Fruit fly (Drosophila melanogaster) whole organism, embryonic: Measurements from ENCODE around the gene Twdlalpha.

Experiments used
- Abd-B ChIP-seq: fragments of 200-800 bp; sonication (Bioruptor generic); optimal IDR thresholded peaks from 2 replicates; lab custom pipeline; 2018; ENCODE audit warnings: missing biosample characterization, mild to moderate bottlenecking, missing genetic modification characterization, moderate library complexity
- CG11504 ChIP-seq: fragments of 200-800 bp; sonication (Bioruptor generic); optimal IDR thresholded peaks from 3 replicates; lab custom pipeline; 2019; ENCODE audit warnings: missing biosample characterization, mild to moderate bottlenecking, missing genetic modification characterization, moderate library complexity
- CG14014 ChIP-seq: fragments of 200-800 bp; sonication (Bioruptor generic); IDR thresholded peaks from 2 replicates; pipeline ENCODE4 v1.3.6; 2022; ENCODE audit warnings: missing biosample characterization, missing genetic modification characterization
- CG14441 ChIP-seq: fragments of 200-800 bp; sonication (Bioruptor generic); IDR thresholded peaks from 2 replicates; pipeline ENCODE4 v1.3.6; 2022; ENCODE audit warnings: missing biosample characterization, missing genetic modification characterization
- CG15011 ChIP-seq: fragments of 200-800 bp; sonication (Bioruptor generic); optimal IDR thresholded peaks from 3 replicates; lab custom pipeline; 2018; ENCODE audit warnings: missing biosample characterization, mild to moderate bottlenecking, missing genetic modification characterization
- CG15601 ChIP-seq: fragments of 200-800 bp; sonication (Bioruptor generic); optimal IDR thresholded peaks from 3 replicates; lab custom pipeline; 2019; ENCODE audit warnings: missing biosample characterization, mild to moderate bottlenecking, missing genetic modification characterization, moderate library complexity
- CG1602 ChIP-seq: fragments of 200-800 bp; sonication (Bioruptor generic); optimal IDR thresholded peaks from 3 replicates; lab custom pipeline; 2016; ENCODE audit warnings: missing biosample characterization, missing genetic modification characterization
- CG17361 ChIP-seq: fragments of 200-800 bp; sonication (Bioruptor generic); IDR thresholded peaks from 3 replicates; pipeline ENCODE4 v1.3.6; 2022; ENCODE audit warnings: missing biosample characterization, missing genetic modification characterization
- CG2875 ChIP-seq: fragments of 200-800 bp; sonication (Bioruptor generic); optimal IDR thresholded peaks from 2 replicates; lab custom pipeline; 2017; ENCODE audit warnings: missing biosample characterization, mild to moderate bottlenecking, missing genetic modification characterization, missing genetic modification reagents
- CG3163 ChIP-seq: fragments of 200-800 bp; sonication (Bioruptor generic); optimal IDR thresholded peaks from 3 replicates; lab custom pipeline; 2016; ENCODE audit warnings: missing biosample characterization, missing genetic modification characterization
- CG32532 ChIP-seq: fragments of 200-800 bp; sonication (Bioruptor generic); IDR thresholded peaks from 2 replicates; pipeline ENCODE4 v1.3.6; 2022; ENCODE audit warnings: missing biosample characterization, missing genetic modification characterization
- CG33213 ChIP-seq: fragments of 200-800 bp; sonication (Bioruptor generic); optimal IDR thresholded peaks from 3 replicates; lab custom pipeline; 2016; ENCODE audit warnings: missing biosample characterization, missing genetic modification characterization
- CG34224 ChIP-seq: fragments of 200-800 bp; sonication (Bioruptor generic); IDR thresholded peaks from 3 replicates; pipeline ENCODE4 v1.3.6; 2022; ENCODE audit warnings: missing biosample characterization, missing genetic modification characterization; ENCODE audit not compliant: partially characterized antibody
- CG6689 ChIP-seq: fragments of 200-800 bp; sonication (Bioruptor generic); IDR thresholded peaks from 2 replicates; pipeline ENCODE4 v1.3.6; 2022; ENCODE audit warnings: missing biosample characterization, missing genetic modification characterization
- CG6813 ChIP-seq: fragments of 200-800 bp; sonication (Bioruptor generic); optimal IDR thresholded peaks from 2 replicates; lab custom pipeline; 2017; ENCODE audit warnings: missing biosample characterization, missing genetic modification characterization, mild to moderate bottlenecking, moderate library complexity, missing genetic modification reagents
- Dad ChIP-seq: fragments of 200-800 bp; sonication (Bioruptor generic); optimal IDR thresholded peaks from 3 replicates; lab custom pipeline; 2016; ENCODE audit warnings: missing biosample characterization, missing genetic modification characterization
- Deaf1 ChIP-seq: fragments of 200-800 bp; optimal IDR thresholded peaks from 3 replicates; lab custom pipeline; 2019; ENCODE audit warnings: missing biosample characterization, mild to moderate bottlenecking, missing genetic modification characterization, moderate library complexity
- Drgx ChIP-seq: fragments of 200-800 bp; sonication (Bioruptor generic); IDR thresholded peaks from 2 replicates; pipeline ENCODE4 v1.3.6; 2022; ENCODE audit warnings: missing biosample characterization, missing genetic modification characterization
- Eip74EF ChIP-seq, 2 experiments: fragments of 200-800 bp in 1 of 2; fragments of >200 bp in 1 of 2; sonication (Bioruptor generic) in 1 of 2; optimal IDR thresholded peaks; 2 replicates each; lab custom pipeline; 2017 to 2019; ENCODE audit warnings: missing biosample characterization in 2 of 2, missing genetic modification characterization in 2 of 2, mild to moderate bottlenecking in 1 of 2, moderate library complexity in 1 of 2
- Hr51 ChIP-seq, 2 experiments: fragments of 200-800 bp; sonication (Bioruptor generic); optimal IDR thresholded peaks; 2 replicates in 1 of 2; 3 replicates in 1 of 2; lab custom pipeline; 2016 to 2018; ENCODE audit warnings: missing biosample characterization in 2 of 2, missing genetic modification characterization in 2 of 2, mild to moderate bottlenecking in 1 of 2, moderate library complexity in 1 of 2
- MESR4 ChIP-seq: fragments of 200-800 bp; sonication (Bioruptor generic); optimal IDR thresholded peaks from 2 replicates; lab custom pipeline; 2018; ENCODE audit warnings: missing biosample characterization, mild to moderate bottlenecking, missing genetic modification characterization, moderate library complexity
- Max ChIP-seq: fragments of 200-800 bp; sonication (Bioruptor generic); optimal IDR thresholded peaks from 2 replicates; lab custom pipeline; 2016; ENCODE audit warnings: missing biosample characterization, mild to moderate bottlenecking, missing genetic modification characterization
- NfI ChIP-seq: fragments of 200-800 bp; sonication (Bioruptor generic); optimal IDR thresholded peaks from 3 replicates; lab custom pipeline; 2018; ENCODE audit warnings: missing biosample characterization, mild to moderate bottlenecking, missing genetic modification characterization, moderate library complexity
- Rfx ChIP-seq: fragments of 200-800 bp; sonication (Bioruptor generic); IDR thresholded peaks from 2 replicates; pipeline ENCODE4 v1.3.6; 2022; ENCODE audit warnings: missing biosample characterization, missing genetic modification characterization
- Sox102F ChIP-seq: fragments of 200-800 bp; sonication (Bioruptor generic); optimal IDR thresholded peaks from 2 replicates; lab custom pipeline; 2018; ENCODE audit warnings: missing biosample characterization, mild to moderate bottlenecking, missing genetic modification characterization, moderate library complexity
- Sry-β ChIP-seq: fragments of 200-800 bp; sonication (Bioruptor generic); optimal IDR thresholded peaks from 2 replicates; lab custom pipeline; 2018; ENCODE audit warnings: missing biosample characterization, mild to moderate bottlenecking, missing genetic modification characterization, moderate library complexity
- Ssrp ChIP-seq: fragments of 200-800 bp; sonication (Bioruptor generic); optimal IDR thresholded peaks from 2 replicates; lab custom pipeline; 2018; ENCODE audit warnings: missing biosample characterization, mild to moderate bottlenecking, missing genetic modification characterization, moderate library complexity
- al ChIP-seq: fragments of 200-800 bp; sonication (Bioruptor generic); IDR thresholded peaks from 2 replicates; pipeline ENCODE4 v1.3.6; 2022; ENCODE audit warnings: missing biosample characterization, missing genetic modification characterization
- ara ChIP-seq: fragments of 200-800 bp; sonication (Bioruptor generic); IDR thresholded peaks from 2 replicates; pipeline ENCODE4 v1.3.6; 2022; ENCODE audit warnings: missing biosample characterization, missing genetic modification characterization
- br ChIP-seq: fragments of >200 bp; optimal IDR thresholded peaks from 2 replicates; lab custom pipeline; 2017
- btn ChIP-seq: fragments of 200-800 bp; sonication (Bioruptor generic); optimal IDR thresholded peaks from 2 replicates; lab custom pipeline; 2016; ENCODE audit warnings: missing biosample characterization, missing genetic modification characterization
- da ChIP-seq: fragments of 200-800 bp; sonication (Bioruptor generic); optimal IDR thresholded peaks from 2 replicates; lab custom pipeline; 2016; ENCODE audit warnings: missing biosample characterization, missing genetic modification characterization
- fru ChIP-seq: fragments of >200 bp; optimal IDR thresholded peaks from 2 replicates; lab custom pipeline; 2017
- gcm2 ChIP-seq: fragments of 200-800 bp; sonication (Bioruptor generic); optimal IDR thresholded peaks from 2 replicates; lab custom pipeline; 2016; ENCODE audit warnings: missing biosample characterization, missing genetic modification characterization
- gt ChIP-seq: fragments of 200-800 bp; sonication (Bioruptor generic); IDR thresholded peaks from 2 replicates; pipeline ENCODE4 v1.3.6; 2022; ENCODE audit warnings: missing biosample characterization, missing genetic modification characterization
- ind ChIP-seq: fragments of 200-800 bp; sonication (Bioruptor generic); optimal IDR thresholded peaks from 3 replicates; lab custom pipeline; 2016; ENCODE audit warnings: missing biosample characterization, missing genetic modification characterization
- insv ChIP-seq, 2 experiments: fragments of 200-800 bp; sonication (Bioruptor generic); optimal IDR thresholded peaks; 3 replicates each; lab custom pipeline; 2016 to 2018; ENCODE audit warnings: missing biosample characterization in 2 of 2, missing genetic modification characterization in 2 of 2
- klu ChIP-seq: fragments of 200-800 bp; sonication (Bioruptor generic); IDR thresholded peaks from 2 replicates; pipeline ENCODE4 v1.3.6; 2022; ENCODE audit warnings: missing biosample characterization, missing genetic modification characterization
- lilli ChIP-seq: fragments of 200-800 bp; sonication (Bioruptor generic); optimal IDR thresholded peaks from 3 replicates; lab custom pipeline; 2016; ENCODE audit warnings: missing biosample characterization, missing genetic modification characterization
- mld ChIP-seq: fragments of 200-800 bp; sonication (Bioruptor generic); IDR thresholded peaks from 3 replicates; pipeline ENCODE4 v1.3.6; 2022; ENCODE audit warnings: missing biosample characterization, missing genetic modification characterization; ENCODE audit not compliant: partially characterized antibody
- nau ChIP-seq: fragments of 200-800 bp; sonication (Bioruptor generic); optimal IDR thresholded peaks from 3 replicates; lab custom pipeline; 2017; ENCODE audit warnings: missing biosample characterization, mild to moderate bottlenecking, missing genetic modification characterization, missing genetic modification reagents
- pb ChIP-seq: fragments of 200-800 bp; sonication (Bioruptor generic); optimal IDR thresholded peaks from 3 replicates; lab custom pipeline; 2016; ENCODE audit warnings: missing biosample characterization, missing genetic modification characterization
- row ChIP-seq: fragments of 200-800 bp; sonication (Bioruptor generic); IDR thresholded peaks from 3 replicates; pipeline ENCODE4 v1.3.6; 2022; ENCODE audit warnings: missing biosample characterization, missing genetic modification characterization
- scrt ChIP-seq: fragments of 200-800 bp; sonication (Bioruptor generic); optimal IDR thresholded peaks from 2 replicates; lab custom pipeline; 2018; ENCODE audit warnings: missing biosample characterization, mild to moderate bottlenecking, missing genetic modification characterization, moderate library complexity
- sna ChIP-seq: fragments of 200-800 bp; sonication (Bioruptor generic); IDR thresholded peaks from 2 replicates; pipeline ENCODE4 v1.3.6; 2022; ENCODE audit warnings: missing biosample characterization, missing genetic modification characterization; ENCODE audit not compliant: partially characterized antibody
- tup ChIP-seq: fragments of 200-800 bp; sonication (Bioruptor generic); optimal IDR thresholded peaks from 2 replicates; lab custom pipeline; 2016; ENCODE audit warnings: missing biosample characterization, mild to moderate bottlenecking, missing genetic modification characterization, moderate library complexity
- vnd ChIP-seq: fragments of 200-800 bp; sonication (Bioruptor generic); IDR thresholded peaks from 3 replicates; pipeline ENCODE4 v1.3.6; 2022; ENCODE audit warnings: missing biosample characterization, missing genetic modification characterization; ENCODE audit not compliant: partially characterized antibody
- zfh1 ChIP-seq: fragments of 200-800 bp; sonication (Bioruptor generic); IDR thresholded peaks from 3 replicates; pipeline ENCODE4 v1.3.6; 2022; ENCODE audit warnings: missing biosample characterization, missing genetic modification characterization

Twdlalpha gene

DNA sequence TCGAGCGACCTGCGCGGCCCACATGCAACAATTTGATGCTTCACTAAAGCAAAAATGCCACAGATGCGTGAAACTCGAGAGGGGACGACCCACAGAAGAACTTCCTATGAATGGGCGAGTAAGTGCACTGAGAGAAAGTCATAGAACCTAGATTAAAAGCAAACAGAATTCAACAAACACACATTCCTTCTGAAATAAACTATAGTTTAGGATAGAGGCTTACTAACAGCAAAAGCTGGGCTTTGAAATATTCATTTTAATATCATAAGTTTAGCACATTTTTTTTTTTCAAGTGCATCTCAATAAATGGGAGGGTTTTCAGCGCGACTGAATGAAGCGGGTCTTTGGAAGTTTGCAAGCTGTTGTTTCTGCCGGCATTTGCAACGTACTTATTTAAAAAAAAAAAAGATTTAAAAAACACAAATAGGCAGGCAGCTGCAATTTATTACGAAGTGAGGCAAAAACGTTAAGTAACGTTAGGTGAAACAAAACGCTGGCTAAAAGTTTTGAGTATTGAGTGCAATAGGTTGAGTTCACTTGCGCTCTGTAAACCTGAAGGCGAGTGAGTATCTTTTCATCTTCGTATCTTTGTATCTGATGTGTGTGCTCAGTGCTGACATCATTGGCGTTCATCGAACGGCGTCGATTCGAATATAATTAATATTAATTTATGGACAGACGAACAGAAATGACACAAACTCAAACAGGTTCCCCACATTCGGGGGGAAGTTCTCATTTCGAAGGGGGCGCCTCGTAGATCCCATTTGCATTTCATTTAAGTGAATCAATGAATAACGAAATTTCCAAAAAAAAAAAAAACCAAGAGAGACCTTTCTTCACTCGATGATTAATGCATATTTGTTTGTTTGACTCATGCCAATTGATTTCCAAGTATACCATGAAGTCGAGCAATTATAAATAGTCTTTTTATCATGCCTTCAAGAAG, 30.5 kb downstream of the Twdlalpha start (continued):
- peak in 1 of 2 experiments; percentile 40 for TF ChIP-seq Eip74EF (GFP tag; optimal IDR thresholded peaks at IDR 0.05; lab: Kevin White, UChicago)
- peak; percentile 71 for TF ChIP-seq CG11504 (tag; lab: Kevin White, UChicago)
- TF ChIP-seq Rfx, result peak; percentile 37; the same call in 1 of the 2 replicates
- TF ChIP-seq da (GFP tag; lab: Kevin White, UChicago), result no peak
- no peak for TF ChIP-seq klu (GFP tag; lab: Robert Waterston, UW)
- TF ChIP-seq CG6813 (GFP tag; lab: Kevin White, UChicago), result peak; percentile 27
- TF ChIP-seq CG14441 (GFP tag; lab: Robert Waterston, UW), result peak; percentile 52
- TF ChIP-seq fru, result no peak
- peak; percentile 37 for TF ChIP-seq CG2875 (GFP tag; lab: Kevin White, UChicago)
- peak; percentile 62 for TF ChIP-seq CG17361 (GFP tag; lab: Robert Waterston, UW)
- TF ChIP-seq Deaf1 (tag; lab: Kevin White, UChicago), result no peak
- TF ChIP-seq Dad, result peak; percentile 61
- TF ChIP-seq Sry-β, result no peak
- TF ChIP-seq Sox102F (GFP tag; lab: Kevin White, UChicago), result peak; percentile 22
- peak; percentile 52 for TF ChIP-seq ind (GFP tag; lab: Kevin White, UChicago)
- TF ChIP-seq mld (GFP tag; lab: Robert Waterston, UW), result no peak
- peak; percentile 25 for TF ChIP-seq nau (GFP tag; lab: Kevin White, UChicago)
- TF ChIP-seq Ssrp, result peak; percentile 24
- TF ChIP-seq Hr51 (GFP tag; optimal IDR thresholded peaks at IDR 0.05; lab: Kevin White, UChicago), result peak in 1 of 2 experiments; percentile 24
- peak; percentile 44 for TF ChIP-seq Max (GFP tag; lab: Kevin White, UChicago)
- TF ChIP-seq MESR4 (GFP tag; lab: Kevin White, UChicago), result no peak
- TF ChIP-seq sna, result no peak
- TF ChIP-seq CG3163 (GFP tag; lab: Kevin White, UChicago), result no peak
- peak; percentile 89 for TF ChIP-seq zfh1 (GFP tag; lab: Robert Waterston, UW)
- peak; percentile 55; the same call in 1 of the 2 replicates for TF ChIP-seq CG32532 (GFP tag; lab: Robert Waterston, UW)
- peak; percentile 33 for TF ChIP-seq CG15601 (tag; lab: Kevin White, UChicago)
- TF ChIP-seq lilli (GFP tag; lab: Kevin White, UChicago), result peak; percentile 42
- TF ChIP-seq CG15011 (GFP tag; lab: Kevin White, UChicago), result no peak
- TF ChIP-seq al, result no peak
- peak; percentile 63 for TF ChIP-seq row (GFP tag; lab: Robert Waterston, UW)
- no peak for TF ChIP-seq scrt
- TF ChIP-seq CG14014 (GFP tag; lab: Robert Waterston, UW), result peak; percentile 63
- TF ChIP-seq ara, result peak; percentile 85
- peak; percentile 29 for TF ChIP-seq gcm2 (GFP tag; lab: Kevin White, UChicago)
- TF ChIP-seq pb (GFP tag; lab: Kevin White, UChicago), result peak; percentile 49
- TF ChIP-seq CG6689, result peak; percentile 64
- peak; percentile 43; the same call in 1 of the 2 replicates for TF ChIP-seq gt (GFP tag; lab: Robert Waterston, UW)
- TF ChIP-seq btn, result peak; percentile 9
- peak; percentile 44 for TF ChIP-seq CG33213 (GFP tag; lab: Kevin White, UChicago)
- TF ChIP-seq Abd-B (GFP tag; lab: Kevin White, UChicago), result no peak
- TF ChIP-seq tup (GFP tag; lab: Kevin White, UChicago), result peak; percentile 23
- TF ChIP-seq insv (GFP tag; optimal IDR thresholded peaks at IDR 0.05; lab: Kevin White, UChicago), result no peak
- no peak for TF ChIP-seq CG34224 (GFP tag; lab: Robert Waterston, UW)
- peak; percentile 81 for TF ChIP-seq Drgx (GFP tag; lab: Robert Waterston, UW)
- TF ChIP-seq br, result no peak
- no peak for TF ChIP-seq vnd
- TF ChIP-seq CG1602 (GFP tag; lab: Kevin White, UChicago), result peak; percentile 46
- no peak for TF ChIP-seq NfI (GFP tag; lab: Kevin White, UChicago)
